Fruit fly (Drosophila melanogaster) whole organism, adult: Measurements from ENCODE around the gene CG31673.

ENCODE experiments used
- CG11617 ChIP-seq: fragments of 200-800 bp; sonication (Bioruptor generic); optimal IDR thresholded peaks from 2 replicates; lab custom pipeline; 2017; ENCODE audit warnings: mild to moderate bottlenecking, missing biosample characterization, missing genetic modification reagents, missing genetic modification characterization
- CG12768 ChIP-seq: fragments of 200-800 bp; sonication (Bioruptor generic); optimal IDR thresholded peaks from 2 replicates; lab custom pipeline; 2017; ENCODE audit warnings: missing biosample characterization, missing genetic modification characterization, mild to moderate bottlenecking, moderate library complexity, missing genetic modification reagents
- CG14711 ChIP-seq: fragments of 200-800 bp; sonication (Bioruptor generic); optimal IDR thresholded peaks from 2 replicates; lab custom pipeline; 2018; ENCODE audit warnings: missing biosample characterization, mild to moderate bottlenecking, missing genetic modification characterization, moderate library complexity
- CG1620 ChIP-seq: fragments of 200-800 bp; sonication (Bioruptor generic); optimal IDR thresholded peaks from 2 replicates; lab custom pipeline; 2016; ENCODE audit warnings: missing biosample characterization, missing genetic modification characterization
- CG33017 ChIP-seq: fragments of 200-800 bp; sonication (Bioruptor generic); optimal IDR thresholded peaks from 2 replicates; lab custom pipeline; 2018; ENCODE audit warnings: missing biosample characterization, mild to moderate bottlenecking, missing genetic modification characterization, moderate library complexity
- CG5204 ChIP-seq: fragments of 200-800 bp; sonication (Bioruptor generic); optimal IDR thresholded peaks from 2 replicates; lab custom pipeline; 2016; ENCODE audit warnings: missing biosample characterization, missing genetic modification characterization
- CG7045 ChIP-seq: fragments of 200-800 bp; sonication (Bioruptor generic); optimal IDR thresholded peaks from 2 replicates; lab custom pipeline; 2017; ENCODE audit warnings: missing biosample characterization, mild to moderate bottlenecking, missing genetic modification characterization
- CG7101 ChIP-seq: fragments of 200-800 bp; sonication (Bioruptor generic); optimal IDR thresholded peaks from 2 replicates; lab custom pipeline; 2018; ENCODE audit warnings: missing biosample characterization, mild to moderate bottlenecking, missing genetic modification characterization, moderate library complexity
- Clk ChIP-seq: fragments of 200-800 bp; sonication (Bioruptor generic); optimal IDR thresholded peaks from 2 replicates; lab custom pipeline; 2017; ENCODE audit warnings: missing biosample characterization, missing genetic modification characterization
- Crg-1 ChIP-seq: fragments of 200-800 bp; sonication (Bioruptor generic); optimal IDR thresholded peaks from 2 replicates; lab custom pipeline; 2016; ENCODE audit warnings: missing biosample characterization, missing genetic modification characterization
- Hr96 ChIP-seq: fragments of 200-800 bp; sonication (Bioruptor generic); optimal IDR thresholded peaks from 2 replicates; lab custom pipeline; 2016; ENCODE audit warnings: missing biosample characterization, missing genetic modification characterization
- Mnt ChIP-seq: fragments of 200-800 bp; sonication (Bioruptor generic); optimal IDR thresholded peaks from 2 replicates; lab custom pipeline; 2016; ENCODE audit warnings: missing biosample characterization, mild to moderate bottlenecking, missing genetic modification characterization
- bab1 ChIP-seq: fragments of 200-800 bp; sonication (Bioruptor generic); optimal IDR thresholded peaks from 3 replicates; lab custom pipeline; 2019; ENCODE audit warnings: missing biosample characterization, mild to moderate bottlenecking, missing genetic modification characterization, moderate library complexity
- cic ChIP-seq: fragments of 200-800 bp; sonication (Bioruptor generic); optimal IDR thresholded peaks from 2 replicates; lab custom pipeline; 2017; ENCODE audit warnings: missing biosample characterization, mild to moderate bottlenecking, missing genetic modification characterization, moderate library complexity
- cnc ChIP-seq, 2 experiments: fragments of >200 bp; optimal IDR thresholded peaks; 2 replicates each; lab custom pipeline; 2017
- kay ChIP-seq: fragments of 200-800 bp; sonication (Bioruptor generic); peaks from one replicate; lab custom pipeline; 2016; ENCODE audit warnings: missing biosample characterization, missing genetic modification characterization, borderline replicate concordance
- ovo ChIP-seq: fragments of 200-800 bp; sonication (Bioruptor generic); optimal IDR thresholded peaks from 2 replicates; lab custom pipeline; 2016; ENCODE audit warnings: missing biosample characterization, missing genetic modification characterization
- pad ChIP-seq: fragments of 200-800 bp; sonication (Bioruptor generic); optimal IDR thresholded peaks from 3 replicates; lab custom pipeline; 2017; ENCODE audit warnings: missing biosample characterization, missing genetic modification characterization, mild to moderate bottlenecking, moderate library complexity, missing genetic modification reagents
- tj ChIP-seq: fragments of 200-800 bp; sonication (Bioruptor generic); optimal IDR thresholded peaks from 3 replicates; lab custom pipeline; 2017; ENCODE audit warnings: missing biosample characterization, mild to moderate bottlenecking, missing genetic modification characterization, moderate library complexity
- toe ChIP-seq: fragments of 200-800 bp; sonication (Bioruptor generic); optimal IDR thresholded peaks from 2 replicates; lab custom pipeline; 2016; ENCODE audit warnings: missing biosample characterization, missing genetic modification characterization

Gene CG31673

DNA sequence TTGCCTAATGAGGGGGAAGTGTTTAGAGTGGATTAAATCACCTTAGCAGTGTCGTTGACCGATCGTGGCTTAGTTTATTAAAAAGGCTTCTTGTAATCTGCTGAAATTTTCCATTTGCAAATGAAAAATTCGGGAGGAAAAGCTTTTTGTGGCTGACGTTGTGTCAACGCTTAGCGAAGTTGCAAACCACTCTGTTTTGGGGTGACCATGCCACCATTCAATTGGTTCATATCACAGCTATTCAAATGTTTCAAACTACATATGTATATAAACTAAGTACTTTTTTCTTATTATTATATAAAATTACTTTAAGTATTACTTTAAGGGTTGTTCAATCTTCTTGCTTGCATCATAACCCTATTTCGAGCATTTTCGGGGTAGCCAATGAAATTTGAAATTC lies 22.2 kb downstream of the CG31673 start:
- TF ChIP-seq kay (GFP tag; lab: Kevin White, UChicago) = no peak
- no peak for TF ChIP-seq CG11617
- no peak for TF ChIP-seq cic (GFP tag; lab: Kevin White, UChicago)
- TF ChIP-seq Crg-1 (GFP tag; lab: Kevin White, UChicago) = no peak
- no peak for TF ChIP-seq ovo
- no peak for TF ChIP-seq CG12768
- TF ChIP-seq toe (GFP tag; lab: Kevin White, UChicago) = no peak
- TF ChIP-seq tj (GFP tag; lab: Kevin White, UChicago) = no peak
- no peak for TF ChIP-seq CG7101 (tag; lab: Kevin White, UChicago)
- TF ChIP-seq cnc (optimal IDR thresholded peaks at IDR 0.05; lab: Kevin White, UChicago) = no peak
- no peak for TF ChIP-seq bab1 (GFP tag; lab: Kevin White, UChicago)
- TF ChIP-seq CG14711 (tag; lab: Kevin White, UChicago) = no peak
- TF ChIP-seq Hr96 (GFP tag; lab: Kevin White, UChicago) = no peak
- no peak for TF ChIP-seq CG7045 (GFP tag; lab: Kevin White, UChicago)
- TF ChIP-seq Clk (GFP tag; lab: Kevin White, UChicago) = no peak
- no peak for TF ChIP-seq CG33017 (tag; lab: Kevin White, UChicago)
- TF ChIP-seq CG5204 = no peak
- no peak for TF ChIP-seq Mnt (GFP tag; lab: Kevin White, UChicago)

- TF ChIP-seq CG33017 (tag; lab: Kevin White, UChicago) = no peak
- no peak for TF ChIP-seq toe (GFP tag; lab: Kevin White, UChicago)
- TF ChIP-seq cic (GFP tag; lab: Kevin White, UChicago) = no peak
These were observed 22.8 kb downstream of the CG31673 start, which contains the start of gene twit for dm6 chr2L:20852092-20852628. twit (plus strand) TSS chr2L:20852578.

dm6 chr2L:20857791-20858190 lies 28.4 kb downstream of the CG31673 start, which contains the start of gene CG14400:
CG14400 (minus strand) TSS chr2L:20857891.
- TF ChIP-seq Crg-1 (GFP tag; lab: Kevin White, UChicago) (no peak), CG5204 (no peak), Hr96 (GFP tag; lab: Kevin White, UChicago) (no peak), CG7101 (tag; lab: Kevin White, UChicago) (no peak), kay (GFP tag; lab: Kevin White, UChicago) (no peak), CG33017 (tag; lab: Kevin White, UChicago) (no peak), Mnt (GFP tag; lab: Kevin White, UChicago) (no peak), CG12768 (no peak), CG11617 (no peak), cic (GFP tag; lab: Kevin White, UChicago) (no peak)

- TF ChIP-seq toe (GFP tag; lab: Kevin White, UChicago) (no peak), kay (GFP tag; lab: Kevin White, UChicago) (peak; percentile 96), cnc (optimal IDR thresholded peaks at IDR 0.05; lab: Kevin White, UChicago) (peak; percentile 53 to 70)
These were observed 29.2 kb downstream of the CG31673 start, which contains the start of gene bero for dm6 chr2L:20858371-20859340. bero (plus strand) TSS chr2L:20858695.

DNA sequence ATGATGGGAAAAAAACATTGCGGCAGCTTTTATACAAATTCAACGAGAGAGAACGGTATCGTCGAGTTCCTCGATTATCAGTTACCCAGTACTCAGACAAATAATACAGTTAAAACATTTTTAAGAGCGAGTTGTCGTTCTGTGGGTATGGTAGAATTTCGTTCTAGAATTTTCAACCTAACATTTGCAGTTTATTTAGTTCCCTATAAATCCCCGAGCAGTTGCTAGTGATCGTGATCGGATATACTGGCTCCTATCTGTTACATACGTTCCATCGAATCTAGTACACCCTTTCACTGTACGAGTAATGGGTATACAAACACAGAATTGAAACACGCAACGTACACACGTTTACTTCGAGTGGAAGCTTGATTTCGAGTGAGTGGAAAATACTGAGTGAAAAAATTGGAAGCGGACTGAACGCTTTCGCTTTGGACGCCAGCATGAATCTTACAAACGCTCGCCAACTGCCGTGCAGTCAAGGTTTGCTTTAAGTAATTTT lies 35.4 kb downstream of the CG31673 start, which contains the start of gene CG9338:
CG9338 (plus strand) TSS at position 452 of the 502 bp plus-strand sequence.
- no peak for TF ChIP-seq cnc (optimal IDR thresholded peaks at IDR 0.05; lab: Kevin White, UChicago)
- TF ChIP-seq Hr96 (GFP tag; lab: Kevin White, UChicago) = peak; percentile 78
- peak; percentile 86 for TF ChIP-seq bab1 (GFP tag; lab: Kevin White, UChicago)
- peak; percentile 50 for TF ChIP-seq Crg-1 (GFP tag; lab: Kevin White, UChicago)
- peak; percentile 88 for TF ChIP-seq CG12768
- TF ChIP-seq kay (GFP tag; lab: Kevin White, UChicago) = peak; percentile 20
- peak; percentile 66 for TF ChIP-seq CG1620
- peak; percentile 47 for TF ChIP-seq Mnt (GFP tag; lab: Kevin White, UChicago)
- TF ChIP-seq toe (GFP tag; lab: Kevin White, UChicago) = peak; percentile 73
- TF ChIP-seq CG7045 (GFP tag; lab: Kevin White, UChicago) = peak; percentile 73
- peak; percentile 81 for TF ChIP-seq CG7101 (tag; lab: Kevin White, UChicago)
- peak; percentile 75 for TF ChIP-seq CG14711 (tag; lab: Kevin White, UChicago)
- TF ChIP-seq CG33017 (tag; lab: Kevin White, UChicago) = peak; percentile 77
- no peak for TF ChIP-seq ovo
- TF ChIP-seq Clk (GFP tag; lab: Kevin White, UChicago) = peak; percentile 44
- TF ChIP-seq CG5204 = peak; percentile 82
- TF ChIP-seq tj (GFP tag; lab: Kevin White, UChicago) = peak; percentile 89
- TF ChIP-seq CG11617 = peak; percentile 77
- peak; percentile 63 for TF ChIP-seq cic (GFP tag; lab: Kevin White, UChicago)
- TF ChIP-seq pad (GFP tag; lab: Kevin White, UChicago) = peak; percentile 78

dm6 chr2L:20867381-20867780 lies 38.0 kb downstream of the CG31673 start, which contains the start of gene CG31675:
CG31675 (plus strand) TSS chr2L:20867755.
- TF ChIP-seq bab1 (GFP tag; lab: Kevin White, UChicago) (no peak), tj (GFP tag; lab: Kevin White, UChicago) (no peak), Mnt (GFP tag; lab: Kevin White, UChicago) (no peak), Clk (GFP tag; lab: Kevin White, UChicago) (no peak), toe (GFP tag; lab: Kevin White, UChicago) (no peak), CG7101 (tag; lab: Kevin White, UChicago) (no peak), Crg-1 (GFP tag; lab: Kevin White, UChicago) (no peak), CG1620 (no peak), kay (GFP tag; lab: Kevin White, UChicago) (no peak), CG5204 (no peak), CG7045 (GFP tag; lab: Kevin White, UChicago) (no peak), pad (GFP tag; lab: Kevin White, UChicago) (no peak), CG12768 (no peak), CG11617 (no peak)
